Fruit fly (Drosophila melanogaster) whole organism, adult: ENCODE data around the gene CG11893.

Source experiments
- CG11617 ChIP-seq: fragments of 200-800 bp; sonication (Bioruptor generic); optimal IDR thresholded peaks from 2 replicates; lab custom pipeline; 2017; ENCODE audit warnings: mild to moderate bottlenecking, missing biosample characterization, missing genetic modification reagents, missing genetic modification characterization
- CG12768 ChIP-seq: fragments of 200-800 bp; sonication (Bioruptor generic); optimal IDR thresholded peaks from 2 replicates; lab custom pipeline; 2017; ENCODE audit warnings: missing biosample characterization, missing genetic modification characterization, mild to moderate bottlenecking, moderate library complexity, missing genetic modification reagents
- CG14711 ChIP-seq: fragments of 200-800 bp; sonication (Bioruptor generic); optimal IDR thresholded peaks from 2 replicates; lab custom pipeline; 2018; ENCODE audit warnings: missing biosample characterization, mild to moderate bottlenecking, missing genetic modification characterization, moderate library complexity
- CG1620 ChIP-seq: fragments of 200-800 bp; sonication (Bioruptor generic); optimal IDR thresholded peaks from 2 replicates; lab custom pipeline; 2016; ENCODE audit warnings: missing biosample characterization, missing genetic modification characterization
- CG33017 ChIP-seq: fragments of 200-800 bp; sonication (Bioruptor generic); optimal IDR thresholded peaks from 2 replicates; lab custom pipeline; 2018; ENCODE audit warnings: missing biosample characterization, mild to moderate bottlenecking, missing genetic modification characterization, moderate library complexity
- CG5204 ChIP-seq: fragments of 200-800 bp; sonication (Bioruptor generic); optimal IDR thresholded peaks from 2 replicates; lab custom pipeline; 2016; ENCODE audit warnings: missing biosample characterization, missing genetic modification characterization
- CG7045 ChIP-seq: fragments of 200-800 bp; sonication (Bioruptor generic); optimal IDR thresholded peaks from 2 replicates; lab custom pipeline; 2017; ENCODE audit warnings: missing biosample characterization, mild to moderate bottlenecking, missing genetic modification characterization
- CG7101 ChIP-seq: fragments of 200-800 bp; sonication (Bioruptor generic); optimal IDR thresholded peaks from 2 replicates; lab custom pipeline; 2018; ENCODE audit warnings: missing biosample characterization, mild to moderate bottlenecking, missing genetic modification characterization, moderate library complexity
- Clk ChIP-seq: fragments of 200-800 bp; sonication (Bioruptor generic); optimal IDR thresholded peaks from 2 replicates; lab custom pipeline; 2017; ENCODE audit warnings: missing biosample characterization, missing genetic modification characterization
- Crg-1 ChIP-seq: fragments of 200-800 bp; sonication (Bioruptor generic); optimal IDR thresholded peaks from 2 replicates; lab custom pipeline; 2016; ENCODE audit warnings: missing biosample characterization, missing genetic modification characterization
- Hr96 ChIP-seq: fragments of 200-800 bp; sonication (Bioruptor generic); optimal IDR thresholded peaks from 2 replicates; lab custom pipeline; 2016; ENCODE audit warnings: missing biosample characterization, missing genetic modification characterization
- Mnt ChIP-seq: fragments of 200-800 bp; sonication (Bioruptor generic); optimal IDR thresholded peaks from 2 replicates; lab custom pipeline; 2016; ENCODE audit warnings: missing biosample characterization, mild to moderate bottlenecking, missing genetic modification characterization
- bab1 ChIP-seq: fragments of 200-800 bp; sonication (Bioruptor generic); optimal IDR thresholded peaks from 3 replicates; lab custom pipeline; 2019; ENCODE audit warnings: missing biosample characterization, mild to moderate bottlenecking, missing genetic modification characterization, moderate library complexity
- cic ChIP-seq: fragments of 200-800 bp; sonication (Bioruptor generic); optimal IDR thresholded peaks from 2 replicates; lab custom pipeline; 2017; ENCODE audit warnings: missing biosample characterization, mild to moderate bottlenecking, missing genetic modification characterization, moderate library complexity
- cnc ChIP-seq, 2 experiments: fragments of >200 bp; optimal IDR thresholded peaks; 2 replicates each; lab custom pipeline; 2017
- kay ChIP-seq: fragments of 200-800 bp; sonication (Bioruptor generic); peaks from one replicate; lab custom pipeline; 2016; ENCODE audit warnings: missing biosample characterization, missing genetic modification characterization, borderline replicate concordance
- ovo ChIP-seq: fragments of 200-800 bp; sonication (Bioruptor generic); optimal IDR thresholded peaks from 2 replicates; lab custom pipeline; 2016; ENCODE audit warnings: missing biosample characterization, missing genetic modification characterization
- pad ChIP-seq: fragments of 200-800 bp; sonication (Bioruptor generic); optimal IDR thresholded peaks from 3 replicates; lab custom pipeline; 2017; ENCODE audit warnings: missing biosample characterization, missing genetic modification characterization, mild to moderate bottlenecking, moderate library complexity, missing genetic modification reagents
- tj ChIP-seq: fragments of 200-800 bp; sonication (Bioruptor generic); optimal IDR thresholded peaks from 3 replicates; lab custom pipeline; 2017; ENCODE audit warnings: missing biosample characterization, mild to moderate bottlenecking, missing genetic modification characterization, moderate library complexity
- toe ChIP-seq: fragments of 200-800 bp; sonication (Bioruptor generic); optimal IDR thresholded peaks from 2 replicates; lab custom pipeline; 2016; ENCODE audit warnings: missing biosample characterization, missing genetic modification characterization

The CG11893 gene

dm6 chr3R:25289589-25289988, at the start of gene CG11893:
Gene CG11893 (plus strand): TSS chr3R:25289889.
- no peak for TF ChIP-seq ovo (GFP tag; lab: Kevin White, UChicago)
- TF ChIP-seq kay: peak; percentile 37
- TF ChIP-seq CG33017 (tag; lab: Kevin White, UChicago): no peak
- TF ChIP-seq CG7045: no peak
- TF ChIP-seq CG5204 (GFP tag; lab: Kevin White, UChicago): no peak

dm6 chr3R:25241507-25242070, 48.1 kb upstream of the CG11893 start, which contains the start of gene CG11854:
Gene CG11854 (plus strand): TSS chr3R:25242020.
- TF ChIP-seq CG7101 (tag; lab: Kevin White, UChicago) (no peak), tj (GFP tag; lab: Kevin White, UChicago) (no peak)

dm6 chr3R:25245052-25245813, 44.5 kb upstream of the CG11893 start, which contains the start of gene bam:
Gene bam (minus strand): TSS chr3R:25245109.
- TF ChIP-seq CG14711 (tag; lab: Kevin White, UChicago) (peak; percentile 67), cnc (optimal IDR thresholded peaks at IDR 0.05; lab: Kevin White, UChicago) (no peak), CG11617 (GFP tag; lab: Kevin White, UChicago) (no peak), CG33017 (tag; lab: Kevin White, UChicago) (no peak), kay (peak; percentile 71), CG5204 (GFP tag; lab: Kevin White, UChicago) (no peak), bab1 (peak; percentile 44), pad (GFP tag; lab: Kevin White, UChicago) (no peak), Crg-1 (GFP tag; lab: Kevin White, UChicago) (peak; percentile 53), CG7045 (no peak), cic (GFP tag; lab: Kevin White, UChicago) (no peak), toe (GFP tag; lab: Kevin White, UChicago) (no peak), CG1620 (GFP tag; lab: Kevin White, UChicago) (no peak), ovo (GFP tag; lab: Kevin White, UChicago) (no peak), Mnt (GFP tag; lab: Kevin White, UChicago) (peak; percentile 44), Hr96 (GFP tag; lab: Kevin White, UChicago) (no peak)

- TF ChIP-seq Crg-1 (GFP tag; lab: Kevin White, UChicago) (peak; percentile 100), bab1 (peak; percentile 96), CG14711 (tag; lab: Kevin White, UChicago) (peak; percentile 97), cnc (optimal IDR thresholded peaks at IDR 0.05; lab: Kevin White, UChicago) (no peak), CG7101 (tag; lab: Kevin White, UChicago) (peak; percentile 99), CG5204 (GFP tag; lab: Kevin White, UChicago) (peak; percentile 97), cic (GFP tag; lab: Kevin White, UChicago) (peak; percentile 93), kay (peak; percentile 86), pad (GFP tag; lab: Kevin White, UChicago) (peak; percentile 95), ovo (GFP tag; lab: Kevin White, UChicago) (peak; percentile 100), CG12768 (peak; percentile 98), CG1620 (GFP tag; lab: Kevin White, UChicago) (peak; percentile 100), CG11617 (GFP tag; lab: Kevin White, UChicago) (peak; percentile 99), CG33017 (tag; lab: Kevin White, UChicago) (peak; percentile 94), toe (GFP tag; lab: Kevin White, UChicago) (peak; percentile 98), tj (GFP tag; lab: Kevin White, UChicago) (peak; percentile 85), Mnt (GFP tag; lab: Kevin White, UChicago) (peak; percentile 98), CG7045 (peak; percentile 98), Clk (GFP tag; lab: Kevin White, UChicago) (peak; percentile 95), Hr96 (GFP tag; lab: Kevin White, UChicago) (peak; percentile 99)
Measured at dm6 chr3R:25247379-25247869, 42.3 kb upstream of the CG11893 start, which contains the start of the genes RpS27 and Nup37. Gene RpS27 (minus strand): TSS chr3R:25247514. Gene Nup37 (plus strand): TSS chr3R:25247658.

dm6 chr3R:25249145-25250141, 40.2 kb upstream of the CG11893 start, which contains the start of gene Nup358:
Gene Nup358 (plus strand): TSS chr3R:25249348.
- peak; percentile 98 for TF ChIP-seq tj (GFP tag; lab: Kevin White, UChicago)
- TF ChIP-seq CG1620 (GFP tag; lab: Kevin White, UChicago): peak; percentile 40
- TF ChIP-seq cnc (optimal IDR thresholded peaks at IDR 0.05; lab: Kevin White, UChicago): peak; percentile 20 to 70
- peak; percentile 28 for TF ChIP-seq CG7101 (tag; lab: Kevin White, UChicago)
- TF ChIP-seq ovo (GFP tag; lab: Kevin White, UChicago): peak; percentile 4
- TF ChIP-seq CG33017 (tag; lab: Kevin White, UChicago): no peak
- TF ChIP-seq bab1: peak; percentile 43
- peak; percentile 49 for TF ChIP-seq Mnt (GFP tag; lab: Kevin White, UChicago)
- TF ChIP-seq CG5204 (GFP tag; lab: Kevin White, UChicago): no peak
- TF ChIP-seq cic (GFP tag; lab: Kevin White, UChicago): no peak
- peak; percentile 30 for TF ChIP-seq CG11617 (GFP tag; lab: Kevin White, UChicago)
- TF ChIP-seq Crg-1 (GFP tag; lab: Kevin White, UChicago): no peak
